Fruit fly (Drosophila melanogaster) whole organism, embryonic: ENCODE results near the gene Ugt316A1.
A peak's percentile ranks its signal among the peaks of the same experiment; 100 is the strongest.

ENCODE experiments used
- Adf1 ChIP-seq: fragments of 200-800 bp; sonication (Bioruptor generic); IDR thresholded peaks from 2 replicates; pipeline ENCODE4 v1.3.6; 2022; ENCODE audit warnings: missing biosample characterization, missing genetic modification characterization
- Antp ChIP-seq: fragments of 200-800 bp; sonication (Bioruptor generic); optimal IDR thresholded peaks from 3 replicates; lab custom pipeline; 2016; ENCODE audit warnings: missing biosample characterization, missing genetic modification characterization
- Asciz ChIP-seq: fragments of 200-800 bp; sonication (Bioruptor generic); optimal IDR thresholded peaks from 2 replicates; lab custom pipeline; 2017; ENCODE audit warnings: missing biosample characterization, mild to moderate bottlenecking, missing genetic modification characterization, missing genetic modification reagents
- CG11093 ChIP-seq: fragments of 200-800 bp; sonication (Bioruptor generic); IDR thresholded peaks from 3 replicates; pipeline ENCODE4 v1.3.6; 2022; ENCODE audit warnings: missing biosample characterization, missing genetic modification characterization
- CG11456 ChIP-seq: fragments of 200-800 bp; sonication (Bioruptor generic); IDR thresholded peaks from 3 replicates; pipeline ENCODE4 v1.3.6; 2022; ENCODE audit warnings: missing biosample characterization, missing genetic modification characterization
- CG11560 ChIP-seq: fragments of 200-800 bp; sonication (Bioruptor generic); IDR thresholded peaks from 3 replicates; pipeline ENCODE4 v1.3.6; 2022; ENCODE audit warnings: missing biosample characterization, missing genetic modification characterization
- CG14710 ChIP-seq: fragments of 200-800 bp; sonication (Bioruptor generic); optimal IDR thresholded peaks from 3 replicates; lab custom pipeline; 2019; ENCODE audit warnings: missing biosample characterization, mild to moderate bottlenecking, missing genetic modification characterization, moderate library complexity
- CG14860 ChIP-seq: fragments of 200-800 bp; sonication (Bioruptor generic); IDR thresholded peaks from 3 replicates; pipeline ENCODE4 v1.3.6; 2022; ENCODE audit warnings: missing biosample characterization, missing genetic modification characterization; ENCODE audit not compliant: partially characterized antibody
- CG17328 ChIP-seq: fragments of 200-800 bp; sonication (Bioruptor generic); IDR thresholded peaks from 2 replicates; pipeline ENCODE4 v1.3.6; 2022; ENCODE audit warnings: missing biosample characterization, missing genetic modification characterization
- CG17361 ChIP-seq: fragments of 200-800 bp; sonication (Bioruptor generic); IDR thresholded peaks from 3 replicates; pipeline ENCODE4 v1.3.6; 2022; ENCODE audit warnings: missing biosample characterization, missing genetic modification characterization
- CG17612 ChIP-seq: fragments of 200-800 bp; sonication (Bioruptor generic); IDR thresholded peaks from 2 replicates; pipeline ENCODE4 v1.3.6; 2022; ENCODE audit warnings: missing biosample characterization, missing genetic modification characterization
- CG2120 ChIP-seq: fragments of 200-800 bp; sonication (Bioruptor generic); optimal IDR thresholded peaks from 3 replicates; lab custom pipeline; 2016; ENCODE audit warnings: missing biosample characterization, missing genetic modification characterization
- CG31224 ChIP-seq: fragments of 200-800 bp; sonication (Bioruptor generic); IDR thresholded peaks from 2 replicates; pipeline ENCODE4 v1.3.6; 2022; ENCODE audit warnings: missing biosample characterization, missing genetic modification characterization
- CG31441 ChIP-seq: fragments of 200-800 bp; sonication (Bioruptor generic); IDR thresholded peaks from 2 replicates; pipeline ENCODE4 v1.3.6; 2022; ENCODE audit warnings: missing biosample characterization, missing genetic modification characterization
- CG32767 ChIP-seq: fragments of 200-800 bp; sonication (Bioruptor generic); IDR thresholded peaks from 2 replicates; pipeline ENCODE4 v1.3.6; 2022; ENCODE audit warnings: missing biosample characterization, missing genetic modification characterization
- CG6254 ChIP-seq: fragments of 200-800 bp; sonication (Bioruptor generic); optimal IDR thresholded peaks from 3 replicates; lab custom pipeline; 2017; ENCODE audit warnings: mild to moderate bottlenecking, missing biosample characterization, missing genetic modification reagents, missing genetic modification characterization
- CG6654 ChIP-seq: fragments of 200-800 bp; sonication (Bioruptor generic); optimal IDR thresholded peaks from 2 replicates; lab custom pipeline; 2017; ENCODE audit warnings: missing biosample characterization, mild to moderate bottlenecking, missing genetic modification characterization
- CG6689 ChIP-seq: fragments of 200-800 bp; sonication (Bioruptor generic); IDR thresholded peaks from 2 replicates; pipeline ENCODE4 v1.3.6; 2022; ENCODE audit warnings: missing biosample characterization, missing genetic modification characterization
- CG7556 ChIP-seq: fragments of 200-800 bp; sonication (Bioruptor generic); optimal IDR thresholded peaks from 2 replicates; lab custom pipeline; 2017; ENCODE audit warnings: missing biosample characterization, mild to moderate bottlenecking, missing genetic modification characterization
- CG8089 ChIP-seq: fragments of 200-800 bp; sonication (Bioruptor generic); optimal IDR thresholded peaks from 3 replicates; lab custom pipeline; 2016; ENCODE audit warnings: missing biosample characterization, missing genetic modification characterization
- CG8924 ChIP-seq: fragments of 200-800 bp; optimal IDR thresholded peaks from 3 replicates; lab custom pipeline; 2019; ENCODE audit warnings: missing biosample characterization, mild to moderate bottlenecking, missing genetic modification characterization, moderate library complexity
- CoRest ChIP-seq: fragments of 200-800 bp; sonication (Bioruptor generic); optimal IDR thresholded peaks from 3 replicates; lab custom pipeline; 2018; ENCODE audit warnings: missing biosample characterization, mild to moderate bottlenecking, missing genetic modification characterization, moderate library complexity
- Eip74EF ChIP-seq, 2 experiments: fragments of 200-800 bp in 1 of 2; fragments of >200 bp in 1 of 2; sonication (Bioruptor generic) in 1 of 2; optimal IDR thresholded peaks; 2 replicates each; lab custom pipeline; 2017 to 2019; ENCODE audit warnings: missing biosample characterization in 2 of 2, missing genetic modification characterization in 2 of 2, mild to moderate bottlenecking in 1 of 2, moderate library complexity in 1 of 2
- H2.0 ChIP-seq: fragments of 200-800 bp; sonication (Bioruptor generic); IDR thresholded peaks from 2 replicates; pipeline ENCODE4 v1.3.6; 2022; ENCODE audit warnings: missing biosample characterization, missing genetic modification characterization
- HLH54F ChIP-seq: fragments of 200-800 bp; sonication (Bioruptor generic); optimal IDR thresholded peaks from 3 replicates; lab custom pipeline; 2016; ENCODE audit warnings: missing biosample characterization, missing genetic modification characterization
- Hmx ChIP-seq: fragments of 200-800 bp; sonication (Bioruptor generic); optimal IDR thresholded peaks from 2 replicates; lab custom pipeline; 2016; ENCODE audit warnings: missing biosample characterization, missing genetic modification characterization
- Hr39 ChIP-seq: fragments of >200 bp; optimal IDR thresholded peaks from 2 replicates; lab custom pipeline; 2017
- Hsf ChIP-seq: fragments of 200-800 bp; sonication (Bioruptor generic); optimal IDR thresholded peaks from 3 replicates; lab custom pipeline; 2016; ENCODE audit warnings: missing biosample characterization, missing genetic modification characterization
- Jarid2 ChIP-seq: fragments of 200-800 bp; sonication (Bioruptor generic); optimal IDR thresholded peaks from 3 replicates; lab custom pipeline; 2017; ENCODE audit warnings: mild to moderate bottlenecking, missing biosample characterization, missing genetic modification reagents, missing genetic modification characterization
- Lpt ChIP-seq: fragments of >200 bp; optimal IDR thresholded peaks from 2 replicates; lab custom pipeline; 2018; ENCODE audit warnings: missing biosample characterization, missing genetic modification characterization
- Mrtf ChIP-seq: fragments of 200-800 bp; sonication (Bioruptor generic); IDR thresholded peaks from 3 replicates; pipeline ENCODE4 v1.3.6; 2022; ENCODE audit warnings: missing biosample characterization, missing genetic modification characterization
- Myb ChIP-seq: fragments of 200-800 bp; sonication (Bioruptor generic); optimal IDR thresholded peaks from 2 replicates; lab custom pipeline; 2016; ENCODE audit warnings: missing biosample characterization, missing genetic modification characterization
- Nf-YA ChIP-seq: fragments of 200-800 bp; sonication (Bioruptor generic); IDR thresholded peaks from 2 replicates; pipeline ENCODE4 v1.3.6; 2022; ENCODE audit warnings: missing biosample characterization, missing genetic modification characterization
- Poxn ChIP-seq: fragments of 200-800 bp; sonication (Bioruptor generic); IDR thresholded peaks from 2 replicates; pipeline ENCODE4 v1.3.6; 2022; ENCODE audit warnings: missing biosample characterization, missing genetic modification characterization
- Sin3A ChIP-seq: fragments of >200 bp; optimal IDR thresholded peaks from 2 replicates; lab custom pipeline; 2018
- Sry-β ChIP-seq: fragments of 200-800 bp; sonication (Bioruptor generic); optimal IDR thresholded peaks from 2 replicates; lab custom pipeline; 2018; ENCODE audit warnings: missing biosample characterization, mild to moderate bottlenecking, missing genetic modification characterization, moderate library complexity
- Usf ChIP-seq: fragments of 200-800 bp; sonication (Bioruptor generic); optimal IDR thresholded peaks from 2 replicates; lab custom pipeline; 2017; ENCODE audit warnings: missing genotype, missing biosample characterization, missing genetic modification characterization
- Xbp1 ChIP-seq: fragments of 200-800 bp; sonication (Bioruptor generic); optimal IDR thresholded peaks from 3 replicates; lab custom pipeline; 2016; ENCODE audit warnings: missing biosample characterization, mild to moderate bottlenecking, missing genetic modification characterization
- YL-1 ChIP-seq: fragments of 200-800 bp; sonication (Bioruptor generic); optimal IDR thresholded peaks from 3 replicates; lab custom pipeline; 2017; ENCODE audit warnings: missing biosample characterization, mild to moderate bottlenecking, missing genetic modification characterization
- bcd ChIP-seq: fragments of 200-800 bp; sonication (Bioruptor generic); optimal IDR thresholded peaks from 2 replicates; lab custom pipeline; 2017; ENCODE audit warnings: missing biosample characterization, mild to moderate bottlenecking, missing genetic modification characterization
- bigmax ChIP-seq: fragments of 200-800 bp; sonication (Bioruptor generic); optimal IDR thresholded peaks from 2 replicates; lab custom pipeline; 2018; ENCODE audit warnings: missing biosample characterization, mild to moderate bottlenecking, missing genetic modification characterization
- caup ChIP-seq: fragments of 200-800 bp; sonication (Bioruptor generic); optimal IDR thresholded peaks from 3 replicates; lab custom pipeline; 2017; ENCODE audit warnings: missing biosample characterization, mild to moderate bottlenecking, missing genetic modification characterization, moderate library complexity; ENCODE audit not compliant: severe bottlenecking
- fd64A ChIP-seq: fragments of 200-800 bp; sonication (Bioruptor generic); optimal IDR thresholded peaks from 3 replicates; lab custom pipeline; 2018; ENCODE audit warnings: missing biosample characterization, mild to moderate bottlenecking, missing genetic modification characterization
- gce ChIP-seq: fragments of 200-800 bp; sonication (Bioruptor generic); IDR thresholded peaks from 3 replicates; pipeline ENCODE4 v1.3.6; 2022; ENCODE audit warnings: missing biosample characterization, missing genetic modification characterization
- gem ChIP-seq: fragments of 200-800 bp; sonication (Bioruptor generic); optimal IDR thresholded peaks from 2 replicates; lab custom pipeline; 2019; ENCODE audit warnings: missing biosample characterization, mild to moderate bottlenecking, missing genetic modification characterization, moderate library complexity
- grn ChIP-seq: fragments of 200-800 bp; sonication (Bioruptor generic); optimal IDR thresholded peaks from 3 replicates; lab custom pipeline; 2017; ENCODE audit warnings: missing biosample characterization, missing genetic modification characterization
- hb ChIP-seq: fragments of 200-800 bp; sonication (Bioruptor generic); IDR thresholded peaks from 3 replicates; pipeline ENCODE4 v1.3.6; 2022; ENCODE audit warnings: missing biosample characterization, missing genetic modification characterization; ENCODE audit not compliant: partially characterized antibody
- mam ChIP-seq: fragments of 200-800 bp; sonication (Bioruptor generic); optimal IDR thresholded peaks from 3 replicates; lab custom pipeline; 2016; ENCODE audit warnings: missing biosample characterization, missing genetic modification characterization
- org-1 ChIP-seq: fragments of 200-800 bp; sonication (Bioruptor generic); optimal IDR thresholded peaks from 2 replicates; lab custom pipeline; 2017; ENCODE audit warnings: missing biosample characterization, missing genetic modification characterization
- schlank ChIP-seq: fragments of 200-800 bp; sonication (Bioruptor generic); optimal IDR thresholded peaks from 2 replicates; lab custom pipeline; 2018; ENCODE audit warnings: missing biosample characterization, mild to moderate bottlenecking, missing genetic modification characterization
- scrt ChIP-seq: fragments of 200-800 bp; sonication (Bioruptor generic); optimal IDR thresholded peaks from 2 replicates; lab custom pipeline; 2018; ENCODE audit warnings: missing biosample characterization, mild to moderate bottlenecking, missing genetic modification characterization, moderate library complexity
- wek ChIP-seq: fragments of 200-800 bp; sonication (Bioruptor generic); optimal IDR thresholded peaks from 3 replicates; lab custom pipeline; 2018; ENCODE audit warnings: missing biosample characterization, mild to moderate bottlenecking, missing genetic modification characterization, moderate library complexity
- zfh2 ChIP-seq: fragments of 200-800 bp; sonication (Bioruptor generic); optimal IDR thresholded peaks from 2 replicates; lab custom pipeline; 2016; ENCODE audit warnings: missing biosample characterization, missing genetic modification characterization

Ugt316A1 gene

dm6 chr3L:19072177-19072603 is 9.6 kb upstream of the Ugt316A1 start (continued):
- TF ChIP-seq wek: no peak
- no peak for TF ChIP-seq Poxn
- no peak for TF ChIP-seq org-1 (GFP tag; lab: Kevin White, UChicago)
- no peak for TF ChIP-seq gem (tag; lab: Kevin White, UChicago)
- no peak for TF ChIP-seq CG11560
- TF ChIP-seq CG8924 (tag; lab: Kevin White, UChicago): no peak
- no peak for TF ChIP-seq Xbp1
- no peak for TF ChIP-seq Sry-β (GFP tag; lab: Kevin White, UChicago)
- no peak for TF ChIP-seq Jarid2
- TF ChIP-seq CG17612 (GFP tag; lab: Robert Waterston, UW): no peak
- TF ChIP-seq CG32767 (GFP tag; lab: Robert Waterston, UW): no peak
- no peak for TF ChIP-seq CG11456
- no peak for TF ChIP-seq CG8089 (GFP tag; lab: Kevin White, UChicago)
- no peak for TF ChIP-seq zfh2
- TF ChIP-seq CG7556: no peak
- TF ChIP-seq Nf-YA (GFP tag; lab: Robert Waterston, UW): no peak
- no peak for TF ChIP-seq Sin3A (lab: Kevin White, UChicago)
- TF ChIP-seq Eip74EF (GFP tag; optimal IDR thresholded peaks at IDR 0.05; lab: Kevin White, UChicago): no peak
- no peak for TF ChIP-seq Usf (GFP tag; lab: Kevin White, UChicago)
- TF ChIP-seq CG31441 (GFP tag; lab: Robert Waterston, UW): no peak
- TF ChIP-seq bigmax: no peak
- TF ChIP-seq Myb (GFP tag; lab: Kevin White, UChicago): no peak
- no peak for TF ChIP-seq CG6254
- TF ChIP-seq Lpt (GFP tag; lab: Kevin White, UChicago): no peak
- no peak for TF ChIP-seq hb (GFP tag; lab: Robert Waterston, UW)
- TF ChIP-seq fd64A (GFP tag; lab: Kevin White, UChicago): no peak
- TF ChIP-seq CG14710 (tag; lab: Kevin White, UChicago): no peak
- no peak for TF ChIP-seq CG17328 (GFP tag; lab: Robert Waterston, UW)
- TF ChIP-seq HLH54F (GFP tag; lab: Kevin White, UChicago): no peak
- TF ChIP-seq CG11093 (GFP tag; lab: Robert Waterston, UW): no peak
- no peak for TF ChIP-seq CG14860 (GFP tag; lab: Robert Waterston, UW)
- TF ChIP-seq CG6654 (GFP tag; lab: Kevin White, UChicago): no peak
- TF ChIP-seq Hsf (GFP tag; lab: Kevin White, UChicago): no peak
- TF ChIP-seq CG31224 (GFP tag; lab: Robert Waterston, UW): no peak
- no peak for TF ChIP-seq YL-1 (GFP tag; lab: Kevin White, UChicago)
- no peak for TF ChIP-seq Asciz (GFP tag; lab: Kevin White, UChicago)
- TF ChIP-seq schlank (tag; lab: Kevin White, UChicago): peak; percentile 31
- TF ChIP-seq mam (GFP tag; lab: Kevin White, UChicago): no peak
- 0 out of 3 replicates have a peak, but pooled peaks have one; percentile 17 for TF ChIP-seq CG17361 (GFP tag; lab: Robert Waterston, UW)
- TF ChIP-seq scrt (GFP tag; lab: Kevin White, UChicago): peak; percentile 5
- no peak for TF ChIP-seq Antp (GFP tag; lab: Kevin White, UChicago)
- no peak for TF ChIP-seq CoRest (tag; lab: Kevin White, UChicago)
- TF ChIP-seq H2.0 (GFP tag; lab: Robert Waterston, UW): no peak
- TF ChIP-seq Hr39 (lab: Kevin White, UChicago): no peak
- no peak; the same call in 1 of the 2 replicates for TF ChIP-seq Adf1
- TF ChIP-seq caup (GFP tag; lab: Kevin White, UChicago): peak; percentile 65
- no peak for TF ChIP-seq Mrtf
- TF ChIP-seq gce (GFP tag; lab: Robert Waterston, UW): no peak
- no peak for TF ChIP-seq CG6689 (GFP tag; lab: Robert Waterston, UW)
- no peak for TF ChIP-seq bcd
- peak; percentile 28 for TF ChIP-seq grn (GFP tag; lab: Kevin White, UChicago)
- TF ChIP-seq CG2120: no peak
- no peak for TF ChIP-seq Hmx (GFP tag; lab: Kevin White, UChicago)
